Worm (Caenorhabditis elegans) whole organism, L1 larva: ENCODE data around the gene F36H9.4.

Experiments used
- blmp-1 ChIP-seq: fragments of 150-350 bp; optimal IDR thresholded peaks from 2 replicates; lab custom pipeline; 2014; ENCODE audit warnings: missing biosample characterization, missing genetic modification characterization
- elt-2 ChIP-seq: sonication (generic microtip); optimal IDR thresholded peaks from 2 replicates; lab custom pipeline; 2016; ENCODE audit warnings: missing genetic modification characterization, mild to moderate bottlenecking, inconsistent platforms, missing compliant biosample characterization, missing genetic modification reagents
- hlh-4 ChIP-seq: sonication (generic microtip); optimal IDR thresholded peaks from 2 replicates; lab custom pipeline; 2016; ENCODE audit warnings: mild to moderate bottlenecking, missing genetic modification characterization, missing compliant biosample characterization

- no peak for TF ChIP-seq elt-2 (tag; lab: Kevin White, UChicago)
- TF ChIP-seq hlh-4 (tag; lab: Kevin White, UChicago), result no peak
- no peak for TF ChIP-seq blmp-1 (tag; lab: Kevin White, UChicago)
Observed at ce11 chrV:1774874-1775589, 4.0 kb downstream of the F36H9.4 start, which contains the start of gene F36H9.7.
